Worm (Caenorhabditis elegans) whole organism, mixed stage, embryonic: ENCODE data around the gene C45G9.10.
A peak's percentile ranks its signal among the peaks of the same experiment; 100 is the strongest.
"Not testable (repeated sequence)": the region's sequence is repeated elsewhere in the genome, so short reads cannot be mapped to it uniquely, and the experiment has no call there.

ENCODE experiments used
- M03D4.4 ChIP-seq: sonication (generic microtip); optimal IDR thresholded peaks from 2 replicates; lab custom pipeline; 2017; ENCODE audit warnings: mild to moderate bottlenecking, missing genetic modification characterization, missing compliant biosample characterization
- bed-3 ChIP-seq: fragments of 200-800 bp; sonication (Bioruptor generic); optimal IDR thresholded peaks from 3 replicates; lab custom pipeline; 2018; ENCODE audit warnings: mild to moderate bottlenecking, missing genetic modification characterization, moderate library complexity, missing compliant biosample characterization
- blmp-1 ChIP-seq: fragments of 150-350 bp; optimal IDR thresholded peaks from 2 replicates; lab custom pipeline; 2014; ENCODE audit warnings: missing biosample characterization, missing genetic modification characterization
- ceh-39 ChIP-seq: fragments of 150-350 bp; optimal IDR thresholded peaks from 2 replicates; lab custom pipeline; 2014; ENCODE audit warnings: missing biosample characterization, missing genetic modification characterization
- ceh-43 ChIP-seq: fragments of 200-800 bp; sonication (Bioruptor generic); optimal IDR thresholded peaks from 2 replicates; lab custom pipeline; 2018; ENCODE audit warnings: mild to moderate bottlenecking, missing genetic modification characterization, moderate library complexity, missing compliant biosample characterization
- ceh-83 ChIP-seq: fragments of 200-800 bp; sonication (Bioruptor generic); optimal IDR thresholded peaks from 2 replicates; lab custom pipeline; 2018; ENCODE audit warnings: mild to moderate bottlenecking, missing genetic modification characterization, missing compliant biosample characterization
- ces-1 ChIP-seq: fragments of 150-350 bp; optimal IDR thresholded peaks from 2 replicates; lab custom pipeline; 2014; ENCODE audit warnings: missing biosample characterization, missing genetic modification reagents, missing genetic modification characterization
- cnd-1 ChIP-seq: fragments of 200-800 bp; sonication (Bioruptor generic); optimal IDR thresholded peaks from 2 replicates; lab custom pipeline; 2018; ENCODE audit warnings: mild to moderate bottlenecking, missing genetic modification characterization, missing compliant biosample characterization
- elt-1 ChIP-seq: sonication (generic microtip); optimal IDR thresholded peaks from 2 replicates; lab custom pipeline; 2017; ENCODE audit warnings: missing genetic modification characterization, mild to moderate bottlenecking, missing compliant biosample characterization, antibody characterized with exemption, moderate library complexity, borderline replicate concordance; ENCODE audit not compliant: insufficient read depth
- elt-3 ChIP-seq: fragments of 150-350 bp; optimal IDR thresholded peaks from 2 replicates; lab custom pipeline; 2014; ENCODE audit warnings: missing biosample characterization, missing genetic modification characterization
- flh-1 ChIP-seq: fragments of 200-800 bp; sonication (Bioruptor generic); optimal IDR thresholded peaks from 2 replicates; lab custom pipeline; 2018; ENCODE audit warnings: mild to moderate bottlenecking, missing genetic modification characterization, moderate library complexity, missing compliant biosample characterization
- hlh-1 ChIP-seq: fragments of 150-350 bp; optimal IDR thresholded peaks from 2 replicates; lab custom pipeline; 2014; ENCODE audit warnings: missing biosample characterization, missing genetic modification reagents, missing genetic modification characterization
- lin-13 ChIP-seq: fragments of 150-350 bp; optimal IDR thresholded peaks from 2 replicates; lab custom pipeline; 2014; ENCODE audit warnings: missing biosample characterization, missing genetic modification characterization
- lin-32 ChIP-seq: fragments of 200-800 bp; sonication (Bioruptor generic); optimal IDR thresholded peaks from 2 replicates; lab custom pipeline; 2018; ENCODE audit warnings: mild to moderate bottlenecking, missing genetic modification characterization, missing compliant biosample characterization
- lsy-2 ChIP-seq: fragments of 150-350 bp; optimal IDR thresholded peaks from 2 replicates; lab custom pipeline; 2014; ENCODE audit warnings: missing biosample characterization, missing genetic modification characterization
- mab-5 ChIP-seq: fragments of 150-350 bp; optimal IDR thresholded peaks from 2 replicates; lab custom pipeline; 2014; ENCODE audit warnings: missing biosample characterization, missing genetic modification characterization
- mep-1 ChIP-seq: fragments of 150-350 bp; optimal IDR thresholded peaks from 2 replicates; lab custom pipeline; 2017; ENCODE audit warnings: missing biosample characterization, missing genetic modification reagents, missing genetic modification characterization, inconsistent platforms
- mls-2 ChIP-seq: sonication (generic microtip); optimal IDR thresholded peaks from 2 replicates; lab custom pipeline; 2016; ENCODE audit warnings: mild to moderate bottlenecking, missing genetic modification characterization, moderate library complexity, missing compliant biosample characterization
- nhr-12 ChIP-seq: fragments of 150-350 bp; optimal IDR thresholded peaks from 2 replicates; lab custom pipeline; 2014; ENCODE audit warnings: missing biosample characterization, missing genetic modification characterization
- nhr-2 ChIP-seq: fragments of 150-350 bp; optimal IDR thresholded peaks from 2 replicates; lab custom pipeline; 2014; ENCODE audit warnings: missing biosample characterization, missing genetic modification characterization
- nhr-237 ChIP-seq: fragments of 150-350 bp; optimal IDR thresholded peaks from 2 replicates; lab custom pipeline; 2014; ENCODE audit warnings: missing biosample characterization, missing genetic modification characterization
- nhr-28 ChIP-seq: fragments of 150-350 bp; optimal IDR thresholded peaks from 2 replicates; lab custom pipeline; 2014; ENCODE audit warnings: missing biosample characterization, missing genetic modification characterization
- nhr-76 ChIP-seq: sonication (generic microtip); optimal IDR thresholded peaks from 2 replicates; lab custom pipeline; 2017; ENCODE audit warnings: missing biosample characterization, missing genetic modification characterization
- pha-4 ChIP-seq: fragments of 150-350 bp; optimal IDR thresholded peaks from 2 replicates; lab custom pipeline; 2018; ENCODE audit warnings: missing biosample characterization, missing genetic modification reagents, missing genetic modification characterization
- sem-2 ChIP-seq: fragments of 200-800 bp; sonication (Bioruptor generic); optimal IDR thresholded peaks from 2 replicates; lab custom pipeline; 2018; ENCODE audit warnings: mild to moderate bottlenecking, missing genetic modification characterization, missing compliant biosample characterization
- snpc-4 ChIP-seq: fragments of 150-350 bp; optimal IDR thresholded peaks from 2 replicates; lab custom pipeline; 2014; ENCODE audit warnings: missing biosample characterization, missing genetic modification characterization
- sptf-1 ChIP-seq: sonication (generic microtip); optimal IDR thresholded peaks from 2 replicates; lab custom pipeline; 2017; ENCODE audit warnings: mild to moderate bottlenecking, missing genetic modification characterization, moderate library complexity, missing compliant biosample characterization
- unc-39 ChIP-seq: fragments of 150-350 bp; optimal IDR thresholded peaks from 2 replicates; lab custom pipeline; 2014; ENCODE audit warnings: missing biosample characterization, missing genetic modification characterization
- unc-62 ChIP-seq: fragments of 150-350 bp; optimal IDR thresholded peaks from 2 replicates; lab custom pipeline; 2014; ENCODE audit warnings: missing biosample characterization, missing genetic modification reagents, missing genetic modification characterization
- zip-8 ChIP-seq: fragments of 150-350 bp; optimal IDR thresholded peaks from 2 replicates; lab custom pipeline; 2014; ENCODE audit warnings: missing biosample characterization, missing genetic modification characterization
- ztf-11 ChIP-seq: fragments of 150-350 bp; optimal IDR thresholded peaks from 2 replicates; lab custom pipeline; 2014; ENCODE audit warnings: missing biosample characterization, missing genetic modification characterization

The C45G9.10 gene

DNA sequence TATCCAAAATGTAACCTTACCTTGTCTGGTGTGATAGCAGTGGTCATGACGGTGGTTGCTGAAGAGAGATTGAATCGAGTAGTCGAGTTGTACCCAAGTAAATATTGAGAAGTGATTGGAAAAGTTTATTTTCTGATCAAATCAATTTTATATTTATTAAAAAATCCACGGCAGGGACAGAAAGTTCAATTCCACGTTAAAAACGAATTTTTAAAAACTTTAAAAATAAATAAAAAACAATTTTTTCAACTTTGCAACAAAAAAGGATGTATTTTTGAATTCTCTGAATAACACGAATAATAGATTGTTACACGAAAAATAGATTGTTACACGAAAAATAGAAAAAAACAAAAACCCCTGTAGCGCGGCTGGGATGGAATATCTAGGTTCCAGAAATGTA lies 6.0 kb downstream of the C45G9.10 start, which contains the start of gene C45G9.9:
Gene C45G9.9 (minus strand): TSS at position 101 of the 400 bp plus-strand sequence.
- not testable (repeated sequence) for TF ChIP-seq zip-8 (tag; lab: Kevin White, UChicago); mls-2; lsy-2 (tag; lab: Kevin White, UChicago)

DNA sequence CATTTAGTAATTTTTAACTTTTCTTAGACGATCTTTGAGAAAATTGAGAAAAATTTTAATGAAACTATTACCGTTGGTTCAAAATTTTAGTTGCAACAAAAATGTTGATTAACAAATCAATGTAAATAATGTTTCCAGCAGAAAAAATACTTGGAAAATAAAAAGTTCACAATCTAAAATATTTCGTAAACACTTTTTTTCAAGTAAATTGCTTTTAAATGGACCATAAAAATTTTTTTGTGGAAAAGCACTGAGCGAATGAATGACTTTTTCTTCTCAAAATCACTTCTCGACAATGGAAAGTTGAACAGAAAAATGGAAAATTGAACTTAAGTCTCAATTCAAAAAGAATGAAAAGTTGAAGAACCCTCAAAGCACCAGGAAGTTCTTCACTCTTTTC lies 8.2 kb downstream of the C45G9.10 start, which contains the start of gene C45G9.8:
Gene C45G9.8 (minus strand): TSS at position 101 of the 400 bp plus-strand sequence.
- TF ChIP-seq cnd-1, result no peak
- no peak for TF ChIP-seq mab-5 (tag; lab: Kevin White, UChicago)
- TF ChIP-seq nhr-28, result no peak
- no peak for TF ChIP-seq ztf-11
- TF ChIP-seq nhr-237, result no peak
- no peak for TF ChIP-seq mep-1 (tag; lab: Kevin White, UChicago)
- TF ChIP-seq elt-1, result no peak
- no peak for TF ChIP-seq ces-1 (GFP tag; lab: Kevin White, UChicago)
- no peak for TF ChIP-seq ceh-39 (tag; lab: Kevin White, UChicago)
- TF ChIP-seq blmp-1 (tag; lab: Kevin White, UChicago), result no peak
- TF ChIP-seq, all 35 proteins: peak for 0

DNA sequence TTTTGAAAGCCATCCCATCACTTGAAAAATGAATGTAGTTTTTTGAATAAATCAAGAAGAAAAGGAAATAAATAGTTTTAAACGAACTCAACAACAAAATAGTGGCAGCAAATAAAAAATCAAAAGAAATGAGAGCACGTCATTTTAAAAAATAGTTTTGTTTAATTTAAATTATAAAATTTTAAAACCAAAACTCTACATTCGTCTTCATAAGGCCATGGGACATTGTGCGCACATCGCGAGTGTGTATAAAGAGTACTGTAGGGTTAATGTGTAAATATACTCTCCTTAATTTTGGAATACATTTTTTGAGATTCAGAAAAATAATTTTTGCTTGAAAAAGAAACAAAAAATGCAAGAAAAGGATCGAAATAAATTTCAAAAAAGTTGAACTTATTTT lies 9.7 kb downstream of the C45G9.10 start, which contains the start of gene C45G9.15:
Gene C45G9.15 (minus strand): TSS at position 101 of the 400 bp plus-strand sequence.
- TF ChIP-seq sem-2 (GFP tag; lab: Kevin White, UChicago) (no peak), ceh-39 (tag; lab: Kevin White, UChicago) (no peak), lin-13 (tag; lab: Kevin White, UChicago) (no peak), nhr-76 (tag; lab: Kevin White, UChicago) (no peak), blmp-1 (tag; lab: Kevin White, UChicago) (no peak)

ce11 chrIII:5047740-5048139 lies 14.0 kb downstream of the C45G9.10 start, which contains the start of gene C45G9.5:
Gene C45G9.5 (plus strand): TSS chrIII:5048117.
- TF ChIP-seq nhr-28, result no peak
- no peak for TF ChIP-seq flh-1 (GFP tag; lab: Kevin White, UChicago)
- no peak for TF ChIP-seq ces-1 (GFP tag; lab: Kevin White, UChicago)
- TF ChIP-seq elt-1, result no peak
- TF ChIP-seq lin-32, result no peak
- no peak for TF ChIP-seq blmp-1 (tag; lab: Kevin White, UChicago)
- no peak for TF ChIP-seq ceh-83 (GFP tag; lab: Kevin White, UChicago)
- no peak for TF ChIP-seq mab-5 (tag; lab: Kevin White, UChicago)
- no peak for TF ChIP-seq pha-4
- no peak for TF ChIP-seq snpc-4 (tag; lab: Kevin White, UChicago)
- no peak for TF ChIP-seq M03D4.4 (tag; lab: Kevin White, UChicago)
- TF ChIP-seq mep-1 (tag; lab: Kevin White, UChicago), result no peak
- no peak for TF ChIP-seq ceh-39 (tag; lab: Kevin White, UChicago)
- TF ChIP-seq sptf-1, result no peak
- TF ChIP-seq elt-3 (tag; lab: Kevin White, UChicago), result no peak
- no peak for TF ChIP-seq nhr-12
- no peak for TF ChIP-seq unc-39 (tag; lab: Kevin White, UChicago)

DNA sequence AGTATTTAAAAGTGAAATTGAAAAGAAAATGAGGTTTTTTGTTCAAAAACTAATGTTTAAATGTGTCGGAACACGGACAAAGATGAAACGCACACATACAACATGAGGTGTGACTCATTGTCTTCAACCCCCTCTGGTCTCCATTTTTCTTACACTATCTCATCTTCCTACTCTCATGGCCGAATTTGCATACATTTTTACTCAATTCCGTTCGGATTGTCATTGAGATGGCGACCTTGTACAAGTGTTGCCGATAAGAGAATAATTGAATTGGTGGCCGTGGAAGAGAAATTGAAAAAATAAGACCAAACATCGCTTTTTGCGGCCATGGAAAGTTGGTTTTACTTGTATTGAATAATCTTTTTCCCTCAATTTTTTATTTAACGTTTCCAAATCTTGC lies 14.5 kb downstream of the C45G9.10 start, which contains the start of gene txbp-3:
Gene txbp-3 (minus strand): TSS at position 285 of the 400 bp plus-strand sequence.
- peak; percentile 91 for TF ChIP-seq ces-1 (GFP tag; lab: Kevin White, UChicago)
- peak; percentile 63 for TF ChIP-seq mep-1 (tag; lab: Kevin White, UChicago)
- no peak for TF ChIP-seq elt-3 (tag; lab: Kevin White, UChicago)

- no peak for TF ChIP-seq flh-1 (GFP tag; lab: Kevin White, UChicago)
These were observed 17.0 kb downstream of the C45G9.10 start, which contains the start of gene C45G9.14 for ce11 chrIII:5044709-5045108. Gene C45G9.14 (plus strand): TSS chrIII:5045009.

DNA sequence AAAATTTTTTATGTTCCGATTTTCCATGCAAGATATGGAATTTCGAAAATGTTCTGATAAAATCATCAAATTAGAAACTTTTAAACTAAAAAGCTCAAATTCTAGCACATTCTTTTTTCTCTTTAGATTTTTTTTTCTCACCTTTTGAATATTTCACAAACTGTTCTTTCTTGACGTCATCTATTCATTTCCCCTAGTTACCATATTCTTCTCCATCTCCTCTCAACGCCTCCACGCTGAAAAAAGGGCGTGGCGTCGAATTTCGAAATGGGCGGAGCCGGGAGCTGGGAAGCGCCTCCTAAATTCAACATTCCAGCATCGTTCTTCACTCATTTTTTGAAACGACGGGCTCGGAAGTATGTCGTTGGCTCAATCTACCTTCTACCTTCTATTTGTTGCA lies 19.6 kb downstream of the C45G9.10 start, which contains the start of gene nlp-43:
Gene nlp-43 (plus strand): TSS at position 301 of the 400 bp plus-strand sequence.
- no peak for TF ChIP-seq mep-1 (tag; lab: Kevin White, UChicago)
- no peak for TF ChIP-seq M03D4.4 (tag; lab: Kevin White, UChicago)
- TF ChIP-seq lsy-2 (tag; lab: Kevin White, UChicago), result no peak
- no peak for TF ChIP-seq unc-39 (tag; lab: Kevin White, UChicago)
- TF ChIP-seq ceh-43 (GFP tag; lab: Kevin White, UChicago), result no peak
- no peak for TF ChIP-seq elt-1
- no peak for TF ChIP-seq nhr-237
- TF ChIP-seq sem-2 (GFP tag; lab: Kevin White, UChicago), result no peak
- no peak for TF ChIP-seq blmp-1 (tag; lab: Kevin White, UChicago)
- TF ChIP-seq bed-3 (GFP tag; lab: Kevin White, UChicago), result no peak
- TF ChIP-seq nhr-76 (tag; lab: Kevin White, UChicago), result no peak
- no peak for TF ChIP-seq snpc-4 (tag; lab: Kevin White, UChicago)
- TF ChIP-seq nhr-12, result no peak
- TF ChIP-seq mab-5 (tag; lab: Kevin White, UChicago), result no peak
- TF ChIP-seq nhr-28, result no peak
- TF ChIP-seq hlh-1 (tag; lab: Kevin White, UChicago), result no peak
- TF ChIP-seq unc-62 (GFP tag; lab: Kevin White, UChicago), result no peak
- no peak for TF ChIP-seq nhr-2
- no peak for TF ChIP-seq flh-1 (GFP tag; lab: Kevin White, UChicago)
